Fruit fly (Drosophila melanogaster) whole organism, embryonic: Measurements from ENCODE around the gene vers.

Source experiments
- Asciz ChIP-seq: fragments of 200-800 bp; sonication (Bioruptor generic); optimal IDR thresholded peaks from 2 replicates; lab custom pipeline; 2017; ENCODE audit warnings: missing biosample characterization, mild to moderate bottlenecking, missing genetic modification characterization, missing genetic modification reagents
- Bteb2 ChIP-seq: fragments of 200-800 bp; sonication (Bioruptor generic); optimal IDR thresholded peaks from 2 replicates; lab custom pipeline; 2016; ENCODE audit warnings: missing biosample characterization, missing genetic modification characterization
- CG10267 ChIP-seq: fragments of 200-800 bp; sonication (Bioruptor generic); optimal IDR thresholded peaks from 2 replicates; lab custom pipeline; 2018; ENCODE audit warnings: missing biosample characterization, mild to moderate bottlenecking, missing genetic modification characterization, moderate library complexity
- CG11085 ChIP-seq: fragments of 200-800 bp; sonication (Bioruptor generic); IDR thresholded peaks from 2 replicates; pipeline ENCODE4 v1.3.6; 2022; ENCODE audit warnings: missing biosample characterization, missing genetic modification characterization
- CG11456 ChIP-seq: fragments of 200-800 bp; sonication (Bioruptor generic); IDR thresholded peaks from 3 replicates; pipeline ENCODE4 v1.3.6; 2022; ENCODE audit warnings: missing biosample characterization, missing genetic modification characterization
- CG12769 ChIP-seq: fragments of 200-800 bp; sonication (Bioruptor generic); optimal IDR thresholded peaks from 2 replicates; lab custom pipeline; 2019; ENCODE audit warnings: missing biosample characterization, mild to moderate bottlenecking, missing genetic modification characterization, moderate library complexity
- CG13894 ChIP-seq: fragments of 200-800 bp; sonication (Bioruptor generic); optimal IDR thresholded peaks from 3 replicates; lab custom pipeline; 2018; ENCODE audit warnings: missing biosample characterization, mild to moderate bottlenecking, missing genetic modification characterization, moderate library complexity
- CG14014 ChIP-seq: fragments of 200-800 bp; sonication (Bioruptor generic); IDR thresholded peaks from 2 replicates; pipeline ENCODE4 v1.3.6; 2022; ENCODE audit warnings: missing biosample characterization, missing genetic modification characterization
- CG15011 ChIP-seq: fragments of 200-800 bp; sonication (Bioruptor generic); optimal IDR thresholded peaks from 3 replicates; lab custom pipeline; 2018; ENCODE audit warnings: missing biosample characterization, mild to moderate bottlenecking, missing genetic modification characterization
- CG1529 ChIP-seq: fragments of 200-800 bp; sonication (Bioruptor generic); optimal IDR thresholded peaks from 3 replicates; lab custom pipeline; 2018; ENCODE audit warnings: missing biosample characterization, missing genetic modification characterization
- CG1647 ChIP-seq: fragments of 200-800 bp; sonication (Bioruptor generic); optimal IDR thresholded peaks from 3 replicates; lab custom pipeline; 2016; ENCODE audit warnings: missing biosample characterization, missing genetic modification characterization
- CG17912 ChIP-seq: fragments of 200-800 bp; sonication (Bioruptor generic); optimal IDR thresholded peaks from 2 replicates; lab custom pipeline; 2018; ENCODE audit warnings: missing biosample characterization, mild to moderate bottlenecking, missing genetic modification characterization
- CG2199 ChIP-seq: fragments of 200-800 bp; sonication (Bioruptor generic); IDR thresholded peaks from 3 replicates; pipeline ENCODE4 v1.3.6; 2022; ENCODE audit warnings: missing biosample characterization, missing genetic modification characterization
- CG2678 ChIP-seq: fragments of 200-800 bp; sonication (Bioruptor generic); optimal IDR thresholded peaks from 3 replicates; lab custom pipeline; 2019; ENCODE audit warnings: missing biosample characterization, mild to moderate bottlenecking, missing genetic modification characterization, moderate library complexity
- CG2875 ChIP-seq: fragments of 200-800 bp; sonication (Bioruptor generic); optimal IDR thresholded peaks from 2 replicates; lab custom pipeline; 2017; ENCODE audit warnings: missing biosample characterization, mild to moderate bottlenecking, missing genetic modification characterization, missing genetic modification reagents
- CG32772 ChIP-seq: fragments of 200-800 bp; sonication (Bioruptor generic); IDR thresholded peaks from 2 replicates; pipeline ENCODE4 v1.3.6; 2022; ENCODE audit warnings: missing biosample characterization, missing genetic modification characterization
- CG3407 ChIP-seq: fragments of 200-800 bp; sonication (Bioruptor generic); optimal IDR thresholded peaks from 2 replicates; lab custom pipeline; 2018; ENCODE audit warnings: missing biosample characterization, mild to moderate bottlenecking, missing genetic modification characterization
- CG4404 ChIP-seq: fragments of 200-800 bp; sonication (Bioruptor generic); IDR thresholded peaks from 2 replicates; pipeline ENCODE4 v1.3.6; 2022; ENCODE audit warnings: missing biosample characterization, missing genetic modification characterization
- CG4707 ChIP-seq: fragments of 200-800 bp; sonication (Bioruptor generic); optimal IDR thresholded peaks from 2 replicates; lab custom pipeline; 2018; ENCODE audit warnings: missing biosample characterization, mild to moderate bottlenecking, missing genetic modification characterization, moderate library complexity
- CG6854 ChIP-seq: fragments of 200-800 bp; sonication (Bioruptor generic); optimal IDR thresholded peaks from 3 replicates; lab custom pipeline; 2017; ENCODE audit warnings: missing biosample characterization, mild to moderate bottlenecking, missing genetic modification characterization
- CG7271 ChIP-seq: fragments of 200-800 bp; sonication (Bioruptor generic); optimal IDR thresholded peaks from 2 replicates; lab custom pipeline; 2018; ENCODE audit warnings: missing biosample characterization, mild to moderate bottlenecking, missing genetic modification characterization, moderate library complexity
- CG7556 ChIP-seq: fragments of 200-800 bp; sonication (Bioruptor generic); optimal IDR thresholded peaks from 2 replicates; lab custom pipeline; 2017; ENCODE audit warnings: missing biosample characterization, mild to moderate bottlenecking, missing genetic modification characterization
- CG7928 ChIP-seq: fragments of 200-800 bp; sonication (Bioruptor generic); optimal IDR thresholded peaks from 2 replicates; lab custom pipeline; 2017; ENCODE audit warnings: missing biosample characterization, mild to moderate bottlenecking, missing genetic modification characterization
- CG8944 ChIP-seq: fragments of 200-800 bp; sonication (Bioruptor generic); optimal IDR thresholded peaks from 3 replicates; lab custom pipeline; 2016; ENCODE audit warnings: missing biosample characterization, missing genetic modification characterization
- CG9797 ChIP-seq: fragments of 200-800 bp; sonication (Bioruptor generic); optimal IDR thresholded peaks from 3 replicates; lab custom pipeline; 2018; ENCODE audit warnings: missing biosample characterization, mild to moderate bottlenecking, missing genetic modification characterization
- E2f2 ChIP-seq: fragments of 200-800 bp; sonication (Bioruptor generic); IDR thresholded peaks from 2 replicates; pipeline ENCODE4 v1.3.6; 2022; ENCODE audit warnings: missing biosample characterization, missing genetic modification characterization
- ERR ChIP-seq: fragments of 200-800 bp; sonication (Bioruptor generic); optimal IDR thresholded peaks from 2 replicates; lab custom pipeline; 2016; ENCODE audit warnings: missing biosample characterization, missing genetic modification characterization
- Fer2 ChIP-seq: fragments of 200-800 bp; sonication (Bioruptor generic); optimal IDR thresholded peaks from 2 replicates; lab custom pipeline; 2018; ENCODE audit warnings: missing biosample characterization, mild to moderate bottlenecking, missing genetic modification characterization, moderate library complexity
- HmgZ ChIP-seq: fragments of 200-800 bp; sonication (Bioruptor generic); optimal IDR thresholded peaks from 2 replicates; lab custom pipeline; 2018; ENCODE audit warnings: missing biosample characterization, mild to moderate bottlenecking, missing genetic modification characterization
- Hmr ChIP-seq: fragments of 200-800 bp; sonication (Bioruptor generic); optimal IDR thresholded peaks from 3 replicates; lab custom pipeline; 2017; ENCODE audit warnings: mild to moderate bottlenecking, missing biosample characterization, missing genetic modification reagents, missing genetic modification characterization
- MTF-1 ChIP-seq: fragments of 200-800 bp; sonication (Bioruptor generic); optimal IDR thresholded peaks from 2 replicates; lab custom pipeline; 2018; ENCODE audit warnings: missing biosample characterization, mild to moderate bottlenecking, missing genetic modification characterization, borderline replicate concordance
- Neu2 ChIP-seq: fragments of 200-800 bp; sonication (Bioruptor generic); optimal IDR thresholded peaks from 3 replicates; lab custom pipeline; 2016; ENCODE audit warnings: missing biosample characterization, missing genetic modification characterization, borderline replicate concordance
- Nf-YB ChIP-seq: fragments of 200-800 bp; sonication (Bioruptor generic); optimal IDR thresholded peaks from 3 replicates; lab custom pipeline; 2019; ENCODE audit warnings: missing biosample characterization, mild to moderate bottlenecking, missing genetic modification characterization, moderate library complexity
- Ravus ChIP-seq: fragments of 200-800 bp; sonication (Bioruptor generic); IDR thresholded peaks from 2 replicates; pipeline ENCODE4 v1.3.6; 2022; ENCODE audit warnings: missing biosample characterization, missing genetic modification characterization
- Rx ChIP-seq: fragments of 200-800 bp; sonication (Bioruptor generic); IDR thresholded peaks from 2 replicates; pipeline ENCODE4 v1.3.6; 2022; ENCODE audit warnings: missing biosample characterization, missing genetic modification characterization
- Usf ChIP-seq: fragments of 200-800 bp; sonication (Bioruptor generic); optimal IDR thresholded peaks from 2 replicates; lab custom pipeline; 2017; ENCODE audit warnings: missing genotype, missing biosample characterization, missing genetic modification characterization
- bbx ChIP-seq: fragments of 200-800 bp; sonication (Bioruptor generic); IDR thresholded peaks from 2 replicates; pipeline ENCODE4 v1.3.6; 2022; ENCODE audit warnings: missing biosample characterization, missing genetic modification characterization; ENCODE audit not compliant: partially characterized antibody
- emc ChIP-seq: fragments of 200-800 bp; sonication (Bioruptor generic); optimal IDR thresholded peaks from 2 replicates; lab custom pipeline; 2016; ENCODE audit warnings: missing biosample characterization, missing genetic modification characterization
- eyg ChIP-seq: fragments of 200-800 bp; sonication (Bioruptor generic); optimal IDR thresholded peaks from 3 replicates; lab custom pipeline; 2016; ENCODE audit warnings: missing biosample characterization, missing genetic modification characterization
- fd3F ChIP-seq: fragments of 200-800 bp; sonication (Bioruptor generic); optimal IDR thresholded peaks from 2 replicates; lab custom pipeline; 2018; ENCODE audit warnings: missing biosample characterization, mild to moderate bottlenecking, missing genetic modification characterization, moderate library complexity
- her ChIP-seq: fragments of 200-800 bp; sonication (Bioruptor generic); optimal IDR thresholded peaks from 2 replicates; lab custom pipeline; 2016; ENCODE audit warnings: missing biosample characterization, missing genetic modification characterization
- kni ChIP-seq: fragments of 200-800 bp; sonication (Bioruptor generic); optimal IDR thresholded peaks from 3 replicates; lab custom pipeline; 2017; ENCODE audit warnings: mild to moderate bottlenecking, missing biosample characterization, missing genetic modification reagents, missing genetic modification characterization
- pb ChIP-seq: fragments of 200-800 bp; sonication (Bioruptor generic); optimal IDR thresholded peaks from 3 replicates; lab custom pipeline; 2016; ENCODE audit warnings: missing biosample characterization, missing genetic modification characterization
- rib ChIP-seq: fragments of 200-800 bp; sonication (Bioruptor generic); IDR thresholded peaks from 2 replicates; pipeline ENCODE4 v1.3.6; 2022; ENCODE audit warnings: missing biosample characterization, missing genetic modification characterization
- row ChIP-seq: fragments of 200-800 bp; sonication (Bioruptor generic); IDR thresholded peaks from 3 replicates; pipeline ENCODE4 v1.3.6; 2022; ENCODE audit warnings: missing biosample characterization, missing genetic modification characterization
- sd ChIP-seq: fragments of 200-800 bp; sonication (Bioruptor generic); optimal IDR thresholded peaks from 3 replicates; lab custom pipeline; 2018; ENCODE audit warnings: missing biosample characterization, mild to moderate bottlenecking, missing genetic modification characterization, moderate library complexity
- sens-2 ChIP-seq: fragments of 200-800 bp; sonication (Bioruptor generic); IDR thresholded peaks from 2 replicates; pipeline ENCODE4 v1.3.6; 2022; ENCODE audit warnings: missing biosample characterization, missing genetic modification characterization
- seq ChIP-seq: fragments of 200-800 bp; sonication (Bioruptor generic); IDR thresholded peaks from 2 replicates; pipeline ENCODE4 v1.3.6; 2022; ENCODE audit warnings: missing biosample characterization, missing genetic modification characterization
- slbo ChIP-seq: fragments of 200-800 bp; sonication (Bioruptor generic); IDR thresholded peaks from 2 replicates; pipeline ENCODE4 v1.3.6; 2022; ENCODE audit warnings: missing biosample characterization, missing genetic modification characterization
- usp ChIP-seq: fragments of >200 bp; optimal IDR thresholded peaks from 2 replicates; lab custom pipeline; 2017; ENCODE audit warnings: missing biosample characterization, missing genetic modification characterization

Gene vers

DNA sequence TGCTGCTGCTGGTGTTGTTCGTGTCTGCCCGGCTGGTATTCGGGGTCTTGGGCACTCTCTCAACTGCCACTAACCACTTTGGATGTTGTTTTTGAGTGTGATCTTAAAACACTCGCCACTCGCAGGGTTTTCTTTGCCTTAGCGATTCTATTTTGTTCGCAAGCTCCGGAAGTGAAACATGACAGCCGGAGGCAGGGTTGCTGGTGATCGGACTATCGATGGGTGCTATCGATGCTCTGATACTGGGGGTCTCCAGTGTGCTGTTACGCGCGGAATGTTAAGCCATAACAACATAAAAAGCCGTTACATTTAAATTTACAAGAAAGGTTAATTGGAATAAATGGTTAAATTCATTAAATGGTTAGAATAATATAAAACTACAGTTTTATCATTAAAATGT lies 9.1 kb downstream of the vers start, which contains the start of gene yps (continued):
- TF ChIP-seq kni (GFP tag; lab: Kevin White, UChicago) (peak; percentile 98), slbo (GFP tag; lab: Robert Waterston, UW) (peak; percentile 85), Usf (GFP tag; lab: Kevin White, UChicago) (peak; percentile 80), CG32772 (peak; percentile 77), CG14014 (GFP tag; lab: Robert Waterston, UW) (peak; percentile 88), row (GFP tag; lab: Robert Waterston, UW) (peak; percentile 52; the same call in 2 of the 3 replicates), her (GFP tag; lab: Kevin White, UChicago) (peak; percentile 96), CG4707 (GFP tag; lab: Kevin White, UChicago) (peak; percentile 96), CG4404 (GFP tag; lab: Robert Waterston, UW) (no peak), Rx (GFP tag; lab: Robert Waterston, UW) (peak; percentile 89; the same call in 1 of the 2 replicates), pb (GFP tag; lab: Kevin White, UChicago) (peak; percentile 96), CG7556 (GFP tag; lab: Kevin White, UChicago) (peak; percentile 83), E2f2 (GFP tag; lab: Robert Waterston, UW) (peak; percentile 78), sens-2 (GFP tag; lab: Robert Waterston, UW) (peak; percentile 94), Hmr (GFP tag; lab: Kevin White, UChicago) (peak; percentile 99), CG1529 (GFP tag; lab: Kevin White, UChicago) (peak; percentile 87), CG3407 (GFP tag; lab: Kevin White, UChicago) (peak; percentile 95), MTF-1 (peak; percentile 99), Fer2 (tag; lab: Kevin White, UChicago) (peak; percentile 89), CG13894 (tag; lab: Kevin White, UChicago) (peak; percentile 91), CG6854 (GFP tag; lab: Kevin White, UChicago) (peak; percentile 93), rib (GFP tag; lab: Robert Waterston, UW) (peak; percentile 66; the same call in 1 of the 2 replicates), seq (GFP tag; lab: Robert Waterston, UW) (peak; percentile 84), Neu2 (peak; percentile 36), bbx (peak; percentile 88), CG11456 (GFP tag; lab: Robert Waterston, UW) (peak; percentile 97), fd3F (GFP tag; lab: Kevin White, UChicago) (peak; percentile 89), CG12769 (tag; lab: Kevin White, UChicago) (peak; percentile 93), CG10267 (tag; lab: Kevin White, UChicago) (peak; percentile 92), ERR (peak; percentile 87), Ravus (peak; percentile 65), CG11085 (peak; percentile 90), CG9797 (GFP tag; lab: Kevin White, UChicago) (peak; percentile 73), CG1647 (peak; percentile 92), Nf-YB (GFP tag; lab: Kevin White, UChicago) (peak; percentile 77), emc (peak; percentile 86), CG7271 (tag; lab: Kevin White, UChicago) (peak; percentile 98), CG2199 (GFP tag; lab: Robert Waterston, UW) (peak; percentile 59; the same call in 2 of the 3 replicates), usp (GFP tag; lab: Kevin White, UChicago) (no peak), CG7928 (peak; percentile 78), Asciz (GFP tag; lab: Kevin White, UChicago) (peak; percentile 95), CG2875 (peak; percentile 95), HmgZ (peak; percentile 95), CG8944 (GFP tag; lab: Kevin White, UChicago) (peak; percentile 80), eyg (peak; percentile 96), CG15011 (GFP tag; lab: Kevin White, UChicago) (peak; percentile 94), sd (tag; lab: Kevin White, UChicago) (peak; percentile 77), CG2678 (peak; percentile 84), CG17912 (peak; percentile 99), Bteb2 (peak; percentile 93)
